Worm (Caenorhabditis elegans) whole organism, L4 larva: Measurements from ENCODE around the gene F36D4.4.

Experiments used
- Y48G9A.11 ChIP-seq: fragments of 200-800 bp; sonication (Bioruptor generic); IDR thresholded peaks from 2 replicates; pipeline ENCODE4 v1.3.6; 2022; ENCODE audit warnings: missing genetic modification reagents, missing genetic modification characterization, missing compliant biosample characterization
- mdl-1 ChIP-seq, 2 experiments: fragments of 150-350 bp in 1 of 2; sonication (generic microtip) in 1 of 2; optimal IDR thresholded peaks; 2 replicates each; lab custom pipeline; 2014 to 2017; ENCODE audit warnings: missing biosample characterization in 2 of 2, missing genetic modification characterization in 2 of 2
- nhr-237 ChIP-seq: sonication (generic microtip); optimal IDR thresholded peaks from 2 replicates; lab custom pipeline; 2017; ENCODE audit warnings: missing biosample characterization, missing genetic modification characterization

ce11 chrV:9440003-9440319, 25.5 kb upstream of the F36D4.4 start:
- TF ChIP-seq mdl-1 (tag; optimal IDR thresholded peaks at IDR 0.05; lab: Kevin White, UChicago) (no peak), Y48G9A.11 (GFP tag; lab: Robert Waterston, UW) (no peak), nhr-237 (tag; lab: Kevin White, UChicago) (no peak)
